Worm (Caenorhabditis elegans): Measurements from ENCODE around the gene nuo-4.

DNA sequence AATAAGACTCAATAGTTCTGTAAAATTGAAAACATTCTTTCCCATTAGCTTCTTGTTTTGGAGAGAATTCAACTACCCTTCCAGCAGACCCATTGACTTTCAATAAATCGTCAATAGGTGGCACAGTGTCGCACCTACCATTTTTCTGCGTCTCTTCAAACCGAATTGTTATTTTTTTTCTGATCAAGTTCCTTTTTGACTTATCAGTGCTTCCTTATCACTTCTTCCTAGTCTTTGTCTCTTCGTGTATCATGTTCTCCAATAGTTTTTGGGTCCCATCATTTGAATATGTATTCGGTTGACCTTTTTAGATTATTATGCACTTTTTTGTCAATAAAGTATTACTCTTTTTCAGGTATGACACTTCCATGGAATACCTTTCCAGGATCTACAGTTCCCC lies 50.6 kb downstream of the nuo-4 start, which contains the start of gene odd-1:
- TF ChIP-seq lir-3 (tag; optimal IDR thresholded peaks at IDR 0.05; ENCODE audit: poor library complexity): no peak
- TF ChIP-seq ceh-82 (tag; optimal IDR thresholded peaks at IDR 0.05): no peak
- no peak for TF ChIP-seq nhr-28 (tag; optimal IDR thresholded peaks at IDR 0.05)

Data from whole organism, L1 larva.